Fruit fly (Drosophila melanogaster): Measurements from ENCODE around the gene CG42327.
A peak's percentile ranks its signal among the peaks of the same experiment; 100 is the strongest.

The CG42327 gene

DNA sequence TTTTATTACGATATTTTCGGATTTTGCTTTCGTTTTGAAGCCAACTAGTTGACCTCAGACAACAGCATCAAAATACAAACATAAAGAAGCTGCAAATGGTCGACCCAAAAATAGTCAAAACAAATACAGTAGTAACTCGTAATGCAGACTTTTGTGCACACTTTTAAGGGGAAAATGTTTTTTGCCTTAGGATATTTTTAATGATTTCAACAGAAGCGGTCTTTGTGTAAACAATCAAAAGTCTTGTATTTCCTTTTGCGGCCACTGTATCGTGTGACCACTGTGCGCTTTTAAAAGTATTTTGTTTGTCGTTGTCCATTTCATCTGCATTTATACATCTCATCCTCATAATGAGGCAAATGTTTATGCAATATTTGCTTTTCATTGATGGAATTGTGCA is 6.5 kb upstream of the CG42327 start (continued):
- TF ChIP-seq CG15011 (GFP tag; optimal IDR thresholded peaks at IDR 0.05) (peak; percentile 91), ken (GFP tag; IDR thresholded peaks at IDR 0.05) (peak; percentile 96), Blimp-1 (GFP tag; optimal IDR thresholded peaks at IDR 0.05) (peak; percentile 86), CG10267 (tag; optimal IDR thresholded peaks at IDR 0.05) (peak; percentile 77), mam (GFP tag; optimal IDR thresholded peaks at IDR 0.05) (peak; percentile 99), Rfx (GFP tag; IDR thresholded peaks at IDR 0.05) (peak; percentile 99), CG11247 (GFP tag; IDR thresholded peaks at IDR 0.05) (peak; percentile 98), CG14014 (GFP tag; IDR thresholded peaks at IDR 0.05) (peak; percentile 99), CG17385 (GFP tag; optimal IDR thresholded peaks at IDR 0.05) (peak; percentile 93), CG2712 (tag; optimal IDR thresholded peaks at IDR 0.05) (peak; percentile 89), CG9817 (tag; optimal IDR thresholded peaks at IDR 0.05) (peak; percentile 98), sna (GFP tag; IDR thresholded peaks at IDR 0.05; ENCODE audit: partially characterized antibody) (no peak), gt (GFP tag; IDR thresholded peaks at IDR 0.05) (peak; percentile 73), CG16815 (GFP tag; optimal IDR thresholded peaks at IDR 0.05) (peak; percentile 90), al (GFP tag; IDR thresholded peaks at IDR 0.05) (peak; percentile 97), Spps (tag; optimal IDR thresholded peaks at IDR 0.05) (peak; percentile 40), Side (GFP tag; optimal IDR thresholded peaks at IDR 0.05) (peak; percentile 97), otp (GFP tag; IDR thresholded peaks at IDR 0.05) (peak; percentile 96), ATbp (GFP tag; optimal IDR thresholded peaks at IDR 0.05) (peak; percentile 86), CG6683 (GFP tag; optimal IDR thresholded peaks at IDR 0.05) (peak; percentile 80), Nf-YC (tag; optimal IDR thresholded peaks at IDR 0.05) (peak; percentile 88), CG4820 (GFP tag; optimal IDR thresholded peaks at IDR 0.05) (peak; percentile 93), pho (GFP tag; optimal IDR thresholded peaks at IDR 0.05) (peak; percentile 97), NC2α (GFP tag; optimal IDR thresholded peaks at IDR 0.05) (peak; percentile 92), tin (GFP tag; optimal IDR thresholded peaks at IDR 0.05) (peak; percentile 96), pan (optimal IDR thresholded peaks at IDR 0.05) (no peak), pan (GFP tag; optimal IDR thresholded peaks at IDR 0.05 in 1 of 2, IDR thresholded peaks at IDR 0.05 in 1 of 2) (peak in 1 of 2 experiments; percentile 99), run (tag; optimal IDR thresholded peaks at IDR 0.05) (peak; percentile 86), tap (tag; optimal IDR thresholded peaks at IDR 0.05) (peak; percentile 93), bcd (GFP tag; optimal IDR thresholded peaks at IDR 0.05) (peak; percentile 94), ase (GFP tag; IDR thresholded peaks at IDR 0.05) (peak; percentile 94), sc (optimal IDR thresholded peaks at IDR 0.05) (no peak), sc (GFP tag; optimal IDR thresholded peaks at IDR 0.05) (peak; percentile 66), dysf (GFP tag; IDR thresholded peaks at IDR 0.05) (peak; percentile 98), CG6654 (GFP tag; optimal IDR thresholded peaks at IDR 0.05) (peak; percentile 69), sisA (GFP tag; IDR thresholded peaks at IDR 0.05) (peak; percentile 98), YL-1 (GFP tag; optimal IDR thresholded peaks at IDR 0.05) (peak; percentile 63), Drgx (GFP tag; IDR thresholded peaks at IDR 0.05) (peak; percentile 89), Hand (GFP tag; optimal IDR thresholded peaks at IDR 0.05) (peak; percentile 89), cad (GFP tag; optimal IDR thresholded peaks at IDR 0.05) (no peak), CG7786 (GFP tag; optimal IDR thresholded peaks at IDR 0.05) (peak; percentile 97), Sry-δ (GFP tag; optimal IDR thresholded peaks at IDR 0.05) (peak; percentile 71), bsh (GFP tag; optimal IDR thresholded peaks at IDR 0.05) (peak in 1 of 2 experiments; percentile 87), CG3163 (GFP tag; optimal IDR thresholded peaks at IDR 0.05) (peak; percentile 88), Chrac-16 (GFP tag; optimal IDR thresholded peaks at IDR 0.05) (peak; percentile 95), CG8388 (GFP tag; optimal IDR thresholded peaks at IDR 0.05) (peak; percentile 86), CG31441 (GFP tag; IDR thresholded peaks at IDR 0.05) (peak; percentile 88), CG2116 (GFP tag; optimal IDR thresholded peaks at IDR 0.05) (peak; percentile 72), CG5953 (GFP tag; IDR thresholded peaks at IDR 0.05) (peak; percentile 95), Med (GFP tag) (peak; percentile 100), jumu (GFP tag; optimal IDR thresholded peaks at IDR 0.05) (peak; percentile 96), CG13296 (GFP tag; optimal IDR thresholded peaks at IDR 0.05) (peak; percentile 97)
